Fruit fly (Drosophila melanogaster): ENCODE results near the gene CG15890.

DNA sequence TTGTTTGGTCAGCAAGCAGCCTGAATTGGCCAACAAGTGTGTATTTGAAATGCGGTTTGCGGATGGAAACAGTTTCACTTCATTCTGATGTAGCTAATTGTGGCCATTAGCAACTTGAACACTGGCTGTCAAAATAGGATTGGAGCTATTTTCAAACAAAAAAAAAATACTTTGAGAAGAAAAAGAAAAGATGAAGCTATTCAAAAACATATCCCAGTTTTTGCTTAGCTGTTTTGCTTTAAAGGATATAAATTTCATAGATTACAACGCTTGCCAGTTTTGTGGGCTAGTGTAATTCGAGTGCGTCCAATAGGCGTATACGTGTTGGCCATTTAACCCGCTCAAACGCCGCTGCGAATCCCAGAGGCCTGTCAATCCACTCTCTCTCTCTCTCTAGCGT, 46.7 kb upstream of the CG15890 start:
- TF ChIP-seq CTCF (optimal IDR thresholded peaks at IDR 0.05) = no peak
- no peak for TF ChIP-seq CG8478 (optimal IDR thresholded peaks at IDR 0.05)

Measured in S2 (cell line).